Worm (Caenorhabditis elegans): Measurements from ENCODE around the gene Y41G9A.10.

DNA sequence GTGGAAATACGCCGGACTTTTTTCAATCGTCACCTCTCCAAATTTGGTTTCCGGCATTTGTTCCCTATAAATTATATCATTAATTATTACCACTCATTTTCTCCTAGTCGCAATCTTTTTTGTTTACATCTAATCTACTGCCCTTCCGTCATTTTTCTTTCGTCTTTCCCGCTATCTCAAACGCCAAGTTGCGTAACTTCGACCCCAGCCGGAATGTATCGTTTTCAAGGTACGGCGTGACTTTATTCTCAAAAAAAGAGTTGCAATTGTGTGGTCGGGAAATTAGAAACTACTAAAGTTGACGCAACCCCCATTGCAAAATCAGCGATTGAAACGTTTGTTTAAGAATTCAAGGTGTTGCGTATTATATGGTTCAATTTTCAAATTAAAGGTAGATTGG is 26.9 kb downstream of the Y41G9A.10 start:
- TF ChIP-seq tbx-11 (GFP tag; IDR thresholded peaks at IDR 0.05) (no peak), pes-1 (GFP tag; IDR thresholded peaks at IDR 0.05) (no peak), ama-1 (optimal IDR thresholded peaks at IDR 0.05) (no peak), sea-1 (GFP tag; conservative IDR thresholded peaks at IDR 0.05) (no peak), aly-1 (tag; optimal IDR thresholded peaks at IDR 0.05) (no peak), hnd-1 (tag; optimal IDR thresholded peaks at IDR 0.05) (no peak), F13C5.2 (tag; optimal IDR thresholded peaks at IDR 0.05) (no peak), flt-1 (GFP tag; IDR thresholded peaks at IDR 0.05) (no peak), hmbx-1 (tag; optimal IDR thresholded peaks at IDR 0.05) (no peak), scrt-1 (GFP tag; IDR thresholded peaks at IDR 0.05) (no peak), hmg-4 (GFP tag; optimal IDR thresholded peaks at IDR 0.05) (no peak), tra-4 (tag; optimal IDR thresholded peaks at IDR 0.05) (no peak), ceh-36 (tag; optimal IDR thresholded peaks at IDR 0.05) (no peak)
